Fruit fly (Drosophila melanogaster): ENCODE measurements around the gene Chc.

The Chc gene

dm6 chrX:15795951-15796443 is 39.3 kb downstream of the Chc start, which contains the start of gene sordd1 (continued):
- peak; percentile 82 for TF ChIP-seq Doc3 (GFP tag; IDR thresholded peaks at IDR 0.05; ENCODE audit: partially characterized antibody)
- TF ChIP-seq CG9932 (GFP tag; IDR thresholded peaks at IDR 0.05), result peak; percentile 35; the same call in 1 of the 2 replicates
- peak; percentile 31 for TF ChIP-seq sens (GFP tag)
- peak; percentile 63 for TF ChIP-seq CG2116 (GFP tag; optimal IDR thresholded peaks at IDR 0.05)
- TF ChIP-seq Sry-δ (GFP tag; optimal IDR thresholded peaks at IDR 0.05), result peak; percentile 76
- peak; percentile 90 for TF ChIP-seq vnd (GFP tag; IDR thresholded peaks at IDR 0.05; ENCODE audit: partially characterized antibody)
- TF ChIP-seq CG7357 (GFP tag; IDR thresholded peaks at IDR 0.05), result peak; percentile 96
- TF ChIP-seq CG14710 (tag; optimal IDR thresholded peaks at IDR 0.05), result peak; percentile 4
- TF ChIP-seq zen2 (GFP tag; IDR thresholded peaks at IDR 0.05; ENCODE audit: partially characterized antibody), result peak; percentile 75; the same call in 2 of the 3 replicates
- peak; percentile 89 for TF ChIP-seq CG13287 (GFP tag; IDR thresholded peaks at IDR 0.05; ENCODE audit: partially characterized antibody)
- peak; percentile 83 for TF ChIP-seq hbn (GFP tag; IDR thresholded peaks at IDR 0.05; ENCODE audit: partially characterized antibody)
- TF ChIP-seq BEAF-32 (GFP tag; optimal IDR thresholded peaks at IDR 0.05), result peak; percentile 81
- peak; percentile 15 for TF ChIP-seq Sin3A (optimal IDR thresholded peaks at IDR 0.05)
- TF ChIP-seq nerfin-2 (GFP tag; IDR thresholded peaks at IDR 0.05; ENCODE audit: partially characterized antibody), result peak; percentile 88
- TF ChIP-seq sna (GFP tag; IDR thresholded peaks at IDR 0.05; ENCODE audit: partially characterized antibody), result peak; percentile 70; the same call in 1 of the 2 replicates
- peak; percentile 31; the same call in 1 of the 2 replicates for TF ChIP-seq MBD-R2 (GFP tag; IDR thresholded peaks at IDR 0.05)

- no peak for TF ChIP-seq ems (GFP tag; optimal IDR thresholded peaks at IDR 0.05)
- TF ChIP-seq CG8944 (GFP tag; optimal IDR thresholded peaks at IDR 0.05), result no peak
- TF ChIP-seq ssp (GFP tag; IDR thresholded peaks at IDR 0.05), result no peak
- peak; percentile 38; the same call in 2 of the 3 replicates for TF ChIP-seq so (GFP tag; IDR thresholded peaks at IDR 0.05)
- peak; percentile 18 for TF ChIP-seq CG8281 (tag; optimal IDR thresholded peaks at IDR 0.05)
- TF ChIP-seq Nf-YC (tag; optimal IDR thresholded peaks at IDR 0.05), result peak; percentile 45
- TF ChIP-seq Dll (GFP tag; IDR thresholded peaks at IDR 0.05; ENCODE audit: partially characterized antibody), result no peak
- no peak for TF ChIP-seq CG14965 (GFP tag; optimal IDR thresholded peaks at IDR 0.05; ENCODE audit: borderline replicate concordance)
- peak; percentile 25; the same call in 1 of the 2 replicates for TF ChIP-seq CG13287 (GFP tag; IDR thresholded peaks at IDR 0.05; ENCODE audit: partially characterized antibody)
- no peak for TF ChIP-seq CG11456 (GFP tag; IDR thresholded peaks at IDR 0.05)
- peak; percentile 40; the same call in 1 of the 2 replicates for TF ChIP-seq Xrp1 (GFP tag; IDR thresholded peaks at IDR 0.05)
- TF ChIP-seq sr (GFP tag; IDR thresholded peaks at IDR 0.05), result no peak
- TF ChIP-seq MTF-1 (GFP tag; optimal IDR thresholded peaks at IDR 0.05; ENCODE audit: borderline replicate concordance), result peak; percentile 83
- TF ChIP-seq MBD-R2 (GFP tag; IDR thresholded peaks at IDR 0.05), result peak; percentile 7
- no peak for TF ChIP-seq Dfd (GFP tag; optimal IDR thresholded peaks at IDR 0.05)
- peak; percentile 6; the same call in 1 of the 2 replicates for TF ChIP-seq Drgx (GFP tag; IDR thresholded peaks at IDR 0.05)
- TF ChIP-seq HHEX (GFP tag; optimal IDR thresholded peaks at IDR 0.05), result peak; percentile 51
- no peak for TF ChIP-seq corto (GFP tag; optimal IDR thresholded peaks at IDR 0.05)
- TF ChIP-seq CG12299 (tag; optimal IDR thresholded peaks at IDR 0.05), result peak; percentile 65
- TF ChIP-seq CG15696 (tag; optimal IDR thresholded peaks at IDR 0.05), result peak; percentile 75
- no peak for TF ChIP-seq phol (tag; optimal IDR thresholded peaks at IDR 0.05)
- 0 out of 3 replicates have a peak, but pooled peaks have one; percentile 9 for TF ChIP-seq CG14050 (GFP tag; IDR thresholded peaks at IDR 0.05)
- TF ChIP-seq CG8089 (GFP tag; optimal IDR thresholded peaks at IDR 0.05), result no peak
- peak; percentile 68; the same call in 1 of the 3 replicates for TF ChIP-seq CG2199 (GFP tag; IDR thresholded peaks at IDR 0.05)
- TF ChIP-seq ftz-f1 (GFP tag; optimal IDR thresholded peaks at IDR 0.05), result no peak
- TF ChIP-seq CG4424 (GFP tag; optimal IDR thresholded peaks at IDR 0.05), result peak; percentile 5
- peak; percentile 69 for TF ChIP-seq CG12071 (GFP tag; optimal IDR thresholded peaks at IDR 0.05)
- TF ChIP-seq Dp (GFP tag; optimal IDR thresholded peaks at IDR 0.05), result no peak
- TF ChIP-seq Asciz (GFP tag; optimal IDR thresholded peaks at IDR 0.05), result peak; percentile 64
- TF ChIP-seq CG11093 (GFP tag; IDR thresholded peaks at IDR 0.05), result no peak
- TF ChIP-seq CG10147 (GFP tag; optimal IDR thresholded peaks at IDR 0.05), result no peak
- TF ChIP-seq CG14710 (tag; optimal IDR thresholded peaks at IDR 0.05), result peak; percentile 47
Observed at dm6 chrX:15788235-15789187, 46.8 kb downstream of the Chc start, which contains the start of gene Rhp. Rhp (plus strand) TSS chrX:15788897.

Measured in whole organism, embryonic.